Fruit fly (Drosophila melanogaster) ovary, adult (tissue): Measurements from ENCODE around the gene Ak1.

Experiments
- CG17801 ChIP-seq: fragments of 200-800 bp; optimal IDR thresholded peaks from 2 replicates; lab custom pipeline; 2019; ENCODE audit warnings: missing biosample characterization, mild to moderate bottlenecking, missing genetic modification characterization, moderate library complexity; ENCODE audit not compliant: partially characterized antibody

Gene Ak1

dm6 chr3L:12203736-12204135, at the start of gene Ak1:
Ak1 (minus strand) TSS chr3L:12204082.
- no peak for TF ChIP-seq CG17801

DNA sequence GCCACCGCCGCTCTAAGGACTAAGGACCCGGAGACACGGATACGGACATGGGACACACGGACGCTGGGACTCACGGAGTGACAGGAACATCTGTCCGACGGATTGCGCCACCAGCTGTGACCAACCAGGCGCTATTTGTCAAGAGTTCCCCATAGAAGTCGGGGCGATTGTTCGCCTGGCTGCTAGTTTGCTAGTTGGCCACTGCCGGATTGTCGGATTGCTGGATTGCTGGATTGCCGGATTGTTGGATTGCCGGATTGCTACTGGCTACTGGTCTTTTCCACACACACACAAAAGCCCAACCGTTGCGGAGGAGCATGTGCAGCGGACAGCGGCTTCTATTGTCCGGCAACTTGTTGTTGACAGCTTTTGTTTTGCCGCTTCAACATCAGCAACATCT, 23.3 kb upstream of the Ak1 start:
- TF ChIP-seq CG17801, result no peak

DNA sequence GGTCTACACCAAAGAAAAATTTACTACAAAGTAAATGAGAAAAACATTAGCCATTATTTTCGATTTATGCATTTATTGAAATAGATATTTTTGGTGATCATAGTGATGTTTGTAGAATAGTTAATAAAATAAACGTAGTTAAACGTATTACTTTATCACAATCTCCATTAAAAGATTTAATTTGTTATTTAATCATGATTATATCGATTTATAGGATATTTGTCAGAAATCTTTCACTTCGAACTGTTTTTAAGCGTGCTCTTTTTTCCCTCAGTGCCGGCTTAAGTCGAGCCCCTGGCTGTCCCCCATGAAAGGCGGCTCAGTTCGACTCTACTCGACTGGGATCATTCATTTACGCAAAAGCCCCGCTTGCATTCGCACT, 19.7 kb upstream of the Ak1 start:
- no peak for TF ChIP-seq CG17801

DNA sequence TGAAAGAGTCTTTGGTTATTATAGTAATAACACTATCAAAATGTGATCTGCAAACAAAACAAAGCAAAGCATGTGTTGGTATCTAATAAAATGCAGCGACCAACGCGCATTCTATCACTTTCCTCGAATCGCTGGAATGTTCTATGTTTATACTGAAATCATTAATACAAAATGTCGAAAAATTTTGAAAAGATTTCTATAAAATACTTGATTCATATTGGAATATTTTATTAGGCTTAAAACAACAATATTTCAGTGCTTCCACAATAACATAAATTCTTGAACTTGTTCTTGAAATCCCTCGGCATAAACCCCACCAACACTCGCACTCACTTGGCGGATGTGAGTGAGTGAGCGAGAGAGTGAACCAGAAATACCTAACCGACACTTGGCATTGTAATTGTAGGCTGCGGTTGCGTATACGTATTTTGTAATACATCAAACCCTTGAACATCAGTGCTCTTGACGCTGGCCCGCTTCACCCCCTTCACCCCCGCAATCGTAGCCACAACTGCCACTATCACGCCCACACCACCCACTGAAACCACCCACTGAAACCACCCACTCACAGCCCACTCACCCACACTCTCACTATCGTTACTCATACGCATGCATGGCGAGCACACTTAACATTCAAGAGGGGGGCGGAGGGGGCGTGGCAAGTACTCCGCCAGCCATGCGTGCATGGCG, 19.2 kb upstream of the Ak1 start:
- TF ChIP-seq CG17801, result no peak

DNA sequence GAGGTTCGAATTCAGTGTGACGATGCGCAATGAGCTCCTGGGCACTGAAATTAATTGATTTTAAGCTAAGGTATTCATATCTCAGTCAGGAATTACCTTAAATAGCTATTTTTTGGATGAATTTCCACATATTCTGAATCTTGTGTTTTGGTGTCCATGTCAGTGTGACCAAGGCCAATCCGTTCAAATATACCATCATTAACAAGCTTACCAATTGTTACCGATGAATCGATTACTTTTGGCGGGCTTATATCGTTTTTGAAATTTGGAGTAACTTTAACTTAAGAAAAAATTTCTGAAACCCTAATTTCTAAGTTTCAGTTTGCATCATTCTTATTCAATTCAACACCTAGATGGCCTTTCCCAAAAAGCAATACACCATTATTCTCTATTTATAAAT, 2.0 kb upstream of the Ak1 start, which contains the start of gene Tsen54:
Gene Tsen54 (minus strand): TSS at position 175 of the 400 bp plus-strand sequence.
- peak; percentile 12 for TF ChIP-seq CG17801

- no peak for TF ChIP-seq CG17801
Observed at dm6 chr3L:12202980-12203379, 902 bp downstream of the Ak1 start.

DNA sequence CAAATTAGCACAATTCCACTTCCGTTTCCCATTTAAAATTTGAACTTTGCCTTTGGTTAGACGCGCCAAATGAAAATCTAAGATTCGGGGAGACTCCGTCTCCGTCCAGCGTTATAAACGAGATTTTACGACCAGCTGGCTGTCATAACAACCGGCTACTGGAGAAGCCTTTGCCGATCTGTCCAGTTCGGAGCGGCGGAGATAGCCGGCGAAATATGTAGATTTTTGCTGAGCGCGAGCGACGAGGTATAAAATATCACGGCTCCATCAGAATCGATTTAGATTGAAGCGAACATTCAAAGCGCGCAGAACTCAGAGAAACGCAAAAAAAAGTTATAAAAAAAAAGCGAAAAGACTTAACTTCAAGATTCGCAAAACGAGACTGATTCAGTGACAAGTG, 6.4 kb downstream of the Ak1 start, which contains the start of gene CG11529:
Gene CG11529 (plus strand): TSS at position 301 of the 400 bp plus-strand sequence.
- TF ChIP-seq CG17801, result no peak

dm6 chr3L:12193485-12193884, 10.4 kb downstream of the Ak1 start, which contains the start of gene thoc6:
thoc6 (minus strand) TSS chr3L:12193688.
- TF ChIP-seq CG17801, result no peak

- no peak for TF ChIP-seq CG17801
Observed at dm6 chr3L:12190433-12190832, 13.4 kb downstream of the Ak1 start, which contains the start of gene Est-P. Est-P (plus strand) TSS chr3L:12190733.

DNA sequence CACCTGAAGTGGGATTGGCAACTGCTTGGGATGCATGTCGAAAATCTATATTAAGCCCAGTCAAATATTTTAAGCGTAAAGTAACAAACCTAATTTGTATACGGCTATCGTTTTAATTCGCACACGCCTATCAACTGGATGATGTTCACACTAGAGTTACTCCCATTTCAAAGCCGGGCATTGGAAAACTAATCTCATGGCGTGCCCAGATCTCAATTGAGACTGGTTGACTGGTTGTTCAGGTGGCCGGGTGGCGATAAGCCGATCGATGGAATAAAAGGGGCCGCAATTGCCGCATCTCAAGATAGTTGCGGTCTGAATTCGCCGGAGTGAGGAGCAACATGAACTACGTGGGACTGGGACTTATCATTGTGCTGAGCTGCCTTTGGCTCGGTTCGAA, 15.4 kb downstream of the Ak1 start, which contains the start of gene Est-6:
Gene Est-6 (plus strand): TSS at position 301 of the 400 bp plus-strand sequence.
- TF ChIP-seq CG17801, result no peak

DNA sequence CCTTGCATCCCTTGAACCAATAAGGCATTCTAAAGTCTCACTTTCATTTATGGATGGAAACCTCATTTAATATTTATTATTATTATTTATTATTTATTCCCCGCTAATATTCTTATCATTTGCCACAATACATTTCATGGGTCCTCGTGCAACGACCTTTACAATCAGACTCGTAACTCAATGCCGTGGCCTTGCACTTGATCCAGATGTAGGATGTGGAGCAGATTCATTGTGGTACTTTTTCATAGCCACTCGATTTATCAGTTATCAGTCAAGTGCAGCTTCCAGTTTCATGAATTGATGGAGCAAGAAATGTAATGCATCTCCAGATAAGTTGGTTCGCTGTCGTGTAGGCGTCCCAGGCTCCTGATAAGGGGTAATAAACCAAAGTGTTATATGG, 18.5 kb downstream of the Ak1 start:
- no peak for TF ChIP-seq CG17801

DNA sequence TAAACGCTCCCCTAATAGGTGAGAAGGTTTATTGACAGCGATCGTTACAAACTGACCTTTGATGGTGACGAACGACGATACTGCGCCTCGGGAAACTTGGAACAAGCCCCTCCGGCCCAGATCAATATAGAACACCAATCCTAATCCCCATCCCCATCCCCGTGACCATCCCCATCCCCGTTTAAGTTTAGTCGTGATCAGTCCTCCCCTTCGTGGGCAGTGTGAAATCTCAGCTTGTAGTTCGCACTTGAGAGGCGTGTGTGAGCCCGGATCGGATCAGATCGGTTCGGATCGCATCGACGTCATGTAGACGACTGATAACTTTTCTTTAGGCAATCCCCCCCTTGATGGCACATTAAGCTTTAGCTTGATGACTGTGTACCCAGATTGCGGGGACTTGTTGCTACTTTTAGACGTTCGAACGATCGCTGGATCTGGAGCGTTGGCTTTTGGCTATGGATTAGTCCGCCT, 19.3 kb downstream of the Ak1 start, which contains the start of gene Miox:
Gene Miox (plus strand): TSS at position 421 of the 471 bp plus-strand sequence.
- no peak for TF ChIP-seq CG17801

DNA sequence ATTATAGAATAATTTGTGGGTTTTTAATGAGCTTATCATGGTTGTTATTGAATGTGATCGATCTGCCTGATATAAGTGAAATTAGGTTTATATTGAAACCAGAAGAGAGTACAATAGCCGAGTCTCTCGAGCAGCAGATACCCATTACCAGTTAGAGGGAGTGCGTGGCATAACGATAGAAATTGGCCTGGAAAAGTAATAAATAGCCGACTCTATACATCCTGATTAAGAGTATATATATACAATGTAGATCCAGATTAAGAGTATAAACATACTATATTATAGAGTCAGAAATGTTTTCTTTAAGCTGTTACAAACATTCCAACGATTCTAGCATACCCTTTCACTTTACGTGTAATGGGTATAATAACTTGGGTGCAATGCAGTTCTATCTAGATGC, 19.9 kb downstream of the Ak1 start:
- no peak for TF ChIP-seq CG17801

- TF ChIP-seq CG17801, result peak; percentile 16
Observed at dm6 chr3L:12178847-12179437, 24.9 kb downstream of the Ak1 start.

DNA sequence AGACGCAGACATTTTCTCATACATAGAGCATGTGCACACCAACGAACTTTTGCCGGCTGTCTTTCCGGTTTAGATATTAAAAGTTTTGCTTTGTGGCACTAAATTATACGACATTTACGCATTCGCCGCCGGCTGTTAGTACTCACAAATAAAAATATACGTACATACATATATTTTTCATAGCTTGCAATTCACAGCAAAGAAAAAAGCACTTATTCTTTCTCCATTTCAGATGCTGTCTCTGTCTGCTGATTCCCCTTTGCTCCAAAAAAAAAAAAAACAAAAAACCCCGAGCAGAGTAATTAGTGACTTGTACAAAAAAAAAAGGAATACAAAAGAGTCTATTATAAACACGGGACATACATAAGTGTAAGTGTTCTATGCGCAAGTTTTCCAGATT, 26.6 kb downstream of the Ak1 start, which contains the start of gene CAH2:
Gene CAH2 (plus strand): TSS at position 301 of the 400 bp plus-strand sequence.
- TF ChIP-seq CG17801, result no peak

DNA sequence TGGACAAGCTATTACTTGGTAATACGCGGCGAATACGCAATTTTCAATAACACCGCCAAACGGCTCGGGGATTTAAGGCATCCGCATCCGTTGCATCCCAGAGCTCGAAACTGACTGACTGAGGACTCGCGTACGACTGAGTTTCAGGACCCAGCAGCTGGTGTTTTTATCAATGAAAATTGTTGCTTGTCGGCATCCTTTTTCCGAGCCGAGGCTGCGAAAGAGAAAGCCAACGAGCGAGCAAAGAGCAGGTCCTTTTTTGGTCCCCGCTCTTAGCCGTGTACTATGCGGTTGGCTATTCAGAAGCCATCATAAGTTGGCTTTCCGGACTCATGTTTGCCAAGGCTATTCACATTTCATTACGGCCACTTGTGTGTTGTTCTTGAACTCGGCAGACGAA, 28.5 kb downstream of the Ak1 start, which contains the start of gene Rh7:
Gene Rh7 (minus strand): TSS at position 101 of the 400 bp plus-strand sequence.
- TF ChIP-seq CG17801, result no peak

DNA sequence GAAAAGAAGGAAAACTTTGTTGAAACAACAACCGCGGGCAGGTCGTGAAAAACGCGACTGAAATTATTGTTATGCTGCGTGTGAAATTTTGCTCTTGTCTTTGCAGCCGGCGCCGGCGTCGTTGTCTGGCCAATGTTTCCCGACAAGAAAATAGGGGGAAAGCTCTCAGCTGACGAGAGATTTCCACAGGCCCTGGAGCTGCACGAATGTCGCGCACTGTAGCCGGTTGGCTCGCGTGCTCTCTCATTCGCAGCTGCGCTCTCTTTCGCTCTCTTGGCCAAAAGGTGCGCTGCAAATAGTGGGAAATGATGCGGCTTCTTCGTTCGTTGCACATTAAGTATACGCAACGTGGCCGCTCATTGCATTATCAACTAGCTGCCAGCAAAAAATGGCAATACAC, 40.2 kb downstream of the Ak1 start, which contains the start of gene CG9760:
Gene CG9760 (minus strand): TSS at position 43 of the 400 bp plus-strand sequence.
- no peak for TF ChIP-seq CG17801

DNA sequence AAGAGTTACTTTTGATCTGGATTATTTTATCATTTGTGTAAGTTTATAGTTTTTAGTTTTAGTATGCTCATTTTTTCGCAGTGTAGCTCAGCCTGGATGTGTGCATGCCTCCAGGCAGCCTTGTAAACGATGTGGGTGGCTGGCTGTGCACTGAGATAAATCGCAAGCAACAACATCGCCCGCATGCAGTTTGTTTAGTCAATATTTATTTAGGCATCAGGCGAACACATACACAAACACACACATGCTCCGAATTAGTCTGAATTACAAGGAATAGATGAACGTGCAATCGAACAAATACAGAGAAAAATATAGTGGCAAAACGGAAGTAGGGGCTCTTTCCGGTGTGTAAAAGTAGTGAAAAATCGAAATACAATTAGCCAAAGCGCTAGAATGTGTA, 40.8 kb downstream of the Ak1 start:
- no peak for TF ChIP-seq CG17801
